Worm (Caenorhabditis elegans) whole organism, L2 larva: ENCODE data around the gene gpa-18.

Experiments used
- F13H6.1 ChIP-seq: sonication (generic microtip); optimal IDR thresholded peaks from 2 replicates; lab custom pipeline; 2016; ENCODE audit warnings: missing genetic modification characterization, missing compliant biosample characterization
- R02D3.7 ChIP-seq: fragments of 150-350 bp; optimal IDR thresholded peaks from 2 replicates; lab custom pipeline; 2014; ENCODE audit warnings: missing biosample characterization, missing genetic modification characterization
- ZK546.5 ChIP-seq: sonication (generic microtip); optimal IDR thresholded peaks from 2 replicates; lab custom pipeline; 2017; ENCODE audit warnings: missing biosample characterization, missing genetic modification characterization
- ama-1 ChIP-seq: fragments of 150-350 bp; optimal IDR thresholded peaks from 2 replicates; lab custom pipeline; 2018; ENCODE audit warnings: inconsistent platforms
- egl-27 ChIP-seq: sonication (generic microtip); optimal IDR thresholded peaks from 3 replicates; lab custom pipeline; 2017; ENCODE audit warnings: missing biosample characterization, missing genetic modification reagents, missing genetic modification characterization
- elt-1 ChIP-seq: fragments of 150-350 bp; optimal IDR thresholded peaks from 2 replicates; lab custom pipeline; 2014; ENCODE audit warnings: missing biosample characterization, missing genetic modification characterization
- nhr-11 ChIP-seq: fragments of 150-350 bp; optimal IDR thresholded peaks from 2 replicates; lab custom pipeline; 2014; ENCODE audit warnings: missing biosample characterization, missing genetic modification characterization
- nhr-237 ChIP-seq: fragments of 150-350 bp; optimal IDR thresholded peaks from 2 replicates; lab custom pipeline; 2014; ENCODE audit warnings: missing biosample characterization, missing genetic modification characterization
- nhr-25 ChIP-seq: fragments of 150-350 bp; sonication (generic microtip); optimal IDR thresholded peaks from 3 replicates; lab custom pipeline; 2014; ENCODE audit warnings: missing biosample characterization, missing genetic modification characterization
- skn-1 ChIP-seq: sonication (generic microtip); optimal IDR thresholded peaks from 2 replicates; lab custom pipeline; 2017; ENCODE audit warnings: missing biosample characterization, missing genetic modification characterization
- sma-3 ChIP-seq: sonication (generic microtip); optimal IDR thresholded peaks from 2 replicates; lab custom pipeline; 2016; ENCODE audit warnings: missing genetic modification reagents, missing genetic modification characterization, missing compliant biosample characterization
- sma-9 ChIP-seq, 2 experiments: fragments of 150-350 bp in 1 of 2; sonication (generic microtip) in 1 of 2; optimal IDR thresholded peaks; 2 replicates each; lab custom pipeline; 2014 to 2016; ENCODE audit warnings: missing genetic modification characterization in 2 of 2, mild to moderate bottlenecking in 1 of 2, missing biosample characterization in 1 of 2, missing compliant biosample characterization in 1 of 2, missing genetic modification reagents in 1 of 2, moderate library complexity in 1 of 2
- snpc-4 ChIP-seq: fragments of 150-350 bp; optimal IDR thresholded peaks from 2 replicates; lab custom pipeline; 2014; ENCODE audit warnings: missing biosample characterization, missing genetic modification characterization

DNA sequence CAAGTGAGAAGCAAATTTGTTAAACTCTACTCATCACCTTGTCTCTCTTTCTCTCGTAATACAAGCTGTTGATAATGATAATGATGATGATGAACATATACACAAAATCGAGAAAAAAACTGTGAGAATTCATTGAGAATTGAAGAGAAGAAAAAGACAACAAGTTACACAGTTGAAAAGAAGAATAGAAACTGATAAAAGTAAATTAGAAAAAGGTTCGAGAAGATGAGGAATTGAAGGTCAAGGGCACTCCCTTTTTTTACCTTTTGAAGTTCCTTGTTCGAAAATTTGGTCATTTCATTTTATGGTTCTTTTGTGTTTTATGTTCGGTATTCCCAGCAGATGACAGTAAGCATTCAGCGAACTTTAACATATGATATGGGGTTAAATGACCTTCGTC lies 20.9 kb upstream of the gpa-18 start:
- TF ChIP-seq elt-1 (tag; lab: Kevin White, UChicago) (no peak), sma-3 (GFP tag; lab: Kevin White, UChicago) (peak; percentile 63), nhr-25 (tag; lab: Kevin White, UChicago) (peak; percentile 91), nhr-237 (tag; lab: Kevin White, UChicago) (no peak), ZK546.5 (tag; lab: Kevin White, UChicago) (no peak), F13H6.1 (tag; lab: Kevin White, UChicago) (no peak), ama-1 (lab: Kevin White, UChicago) (no peak), sma-9 (GFP tag; optimal IDR thresholded peaks at IDR 0.05; lab: Kevin White, UChicago) (peak; percentile 53), sma-9 (tag; optimal IDR thresholded peaks at IDR 0.05; lab: Kevin White, UChicago) (no peak), egl-27 (tag; lab: Kevin White, UChicago) (no peak), nhr-11 (no peak), R02D3.7 (tag; lab: Kevin White, UChicago) (no peak), snpc-4 (tag; lab: Kevin White, UChicago) (no peak), skn-1 (tag; lab: Kevin White, UChicago) (no peak)
